Worm (Caenorhabditis elegans) whole organism, late embryonic: ENCODE data around the gene lido-7.

Source experiments
- C08G9.2 ChIP-seq: sonication (generic microtip); optimal IDR thresholded peaks from 2 replicates; lab custom pipeline; 2016; ENCODE audit warnings: mild to moderate bottlenecking, missing genetic modification characterization, moderate library complexity, missing compliant biosample characterization
- K02D7.2 ChIP-seq: sonication (generic microtip); optimal IDR thresholded peaks from 2 replicates; lab custom pipeline; 2017; ENCODE audit warnings: mild to moderate bottlenecking, missing genetic modification characterization, missing compliant biosample characterization
- Y22D7AL.16 ChIP-seq: sonication (generic microtip); optimal IDR thresholded peaks from 2 replicates; lab custom pipeline; 2016; ENCODE audit warnings: missing genetic modification characterization, missing compliant biosample characterization
- ceh-18 ChIP-seq: sonication (generic microtip); optimal IDR thresholded peaks from 2 replicates; lab custom pipeline; 2016; ENCODE audit warnings: missing genetic modification characterization, missing compliant biosample characterization
- ceh-22 ChIP-seq: sonication (generic microtip); optimal IDR thresholded peaks from 2 replicates; lab custom pipeline; 2017; ENCODE audit warnings: missing biosample characterization, missing genetic modification characterization
- ceh-30 ChIP-seq: fragments of 150-350 bp; optimal IDR thresholded peaks from 2 replicates; lab custom pipeline; 2014; ENCODE audit warnings: missing biosample characterization, missing genetic modification characterization
- ceh-31 ChIP-seq: sonication (generic microtip); optimal IDR thresholded peaks from 2 replicates; lab custom pipeline; 2016; ENCODE audit warnings: missing genetic modification characterization, missing compliant biosample characterization
- ceh-34 ChIP-seq: sonication (generic microtip); optimal IDR thresholded peaks from 2 replicates; lab custom pipeline; 2016; ENCODE audit warnings: mild to moderate bottlenecking, missing genetic modification characterization, missing compliant biosample characterization
- ceh-45 ChIP-seq: fragments of 200-800 bp; sonication (Bioruptor generic); IDR thresholded peaks from 2 replicates; pipeline ENCODE4 v1.3.6; 2022; ENCODE audit warnings: missing genetic modification reagents, missing genetic modification characterization, missing compliant biosample characterization
- ceh-48 ChIP-seq: sonication (generic microtip); optimal IDR thresholded peaks from 2 replicates; lab custom pipeline; 2016; ENCODE audit warnings: missing genetic modification characterization, inconsistent platforms, missing compliant biosample characterization
- ceh-6 ChIP-seq: fragments of 200-800 bp; sonication (Bioruptor generic); optimal IDR thresholded peaks from 2 replicates; lab custom pipeline; 2018; ENCODE audit warnings: mild to moderate bottlenecking, missing genetic modification characterization, missing compliant biosample characterization
- che-1 ChIP-seq: sonication (generic microtip); optimal IDR thresholded peaks from 2 replicates; lab custom pipeline; 2016; ENCODE audit warnings: mild to moderate bottlenecking, missing genetic modification characterization, missing compliant biosample characterization
- dve-1 ChIP-seq: sonication (generic microtip); optimal IDR thresholded peaks from 2 replicates; lab custom pipeline; 2017; ENCODE audit warnings: antibody characterized with exemption, mild to moderate bottlenecking, missing genetic modification characterization, missing compliant biosample characterization
- elt-2 ChIP-seq: sonication (generic microtip); optimal IDR thresholded peaks from 2 replicates; lab custom pipeline; 2016; ENCODE audit warnings: missing genetic modification reagents, missing genetic modification characterization, missing compliant biosample characterization
- elt-4 ChIP-seq: sonication (generic microtip); optimal IDR thresholded peaks from 2 replicates; lab custom pipeline; 2016; ENCODE audit warnings: missing genetic modification characterization, missing compliant biosample characterization
- fax-1 ChIP-seq: sonication (generic microtip); optimal IDR thresholded peaks from 2 replicates; lab custom pipeline; 2016; ENCODE audit warnings: missing genotype, missing genetic modification characterization, missing compliant biosample characterization
- gmeb-2 ChIP-seq: sonication (generic microtip); optimal IDR thresholded peaks from 2 replicates; lab custom pipeline; 2016; ENCODE audit warnings: missing genetic modification characterization, inconsistent platforms, missing compliant biosample characterization
- hlh-30 ChIP-seq: sonication (generic microtip); optimal IDR thresholded peaks from 2 replicates; lab custom pipeline; 2017; ENCODE audit warnings: antibody characterized with exemption, missing genetic modification characterization, missing compliant biosample characterization; ENCODE audit not compliant: insufficient read depth
- hlh-8 ChIP-seq: sonication (generic microtip); optimal IDR thresholded peaks from 2 replicates; lab custom pipeline; 2016; ENCODE audit warnings: missing genotype, missing genetic modification characterization, missing compliant biosample characterization
- nfya-1 ChIP-seq: sonication (generic microtip); optimal IDR thresholded peaks from 2 replicates; lab custom pipeline; 2017; ENCODE audit warnings: missing genetic modification characterization, mild to moderate bottlenecking, missing compliant biosample characterization, antibody characterized with exemption, moderate library complexity
- nhr-11 ChIP-seq: fragments of 150-350 bp; optimal IDR thresholded peaks from 2 replicates; lab custom pipeline; 2014; ENCODE audit warnings: missing biosample characterization, missing genetic modification characterization
- odd-2 ChIP-seq: sonication (generic microtip); optimal IDR thresholded peaks from 2 replicates; lab custom pipeline; 2017; ENCODE audit warnings: antibody characterized with exemption, mild to moderate bottlenecking, missing genetic modification characterization, missing compliant biosample characterization
- pat-9 ChIP-seq: fragments of 200-800 bp; sonication (Bioruptor generic); optimal IDR thresholded peaks from 2 replicates; lab custom pipeline; 2018; ENCODE audit warnings: mild to moderate bottlenecking, missing genetic modification characterization, moderate library complexity, missing compliant biosample characterization
- pax-1 ChIP-seq: fragments of 150-350 bp; optimal IDR thresholded peaks from 2 replicates; lab custom pipeline; 2014; ENCODE audit warnings: missing biosample characterization, missing genetic modification characterization
- pha-4 ChIP-seq: fragments of 150-350 bp; optimal IDR thresholded peaks from 2 replicates; lab custom pipeline; 2018; ENCODE audit warnings: missing biosample characterization, missing genetic modification reagents, missing genetic modification characterization
- pqm-1 ChIP-seq: sonication (generic microtip); optimal IDR thresholded peaks from 2 replicates; lab custom pipeline; 2016; ENCODE audit warnings: missing genetic modification characterization, missing compliant biosample characterization
- pros-1 ChIP-seq: fragments of 150-350 bp; optimal IDR thresholded peaks from 2 replicates; lab custom pipeline; 2014; ENCODE audit warnings: missing biosample characterization, missing genetic modification reagents, missing genetic modification characterization
- ref-2 ChIP-seq: sonication (generic microtip); optimal IDR thresholded peaks from 2 replicates; lab custom pipeline; 2016; ENCODE audit warnings: missing genetic modification characterization, missing compliant biosample characterization
- rnt-1 ChIP-seq: sonication (generic microtip); optimal IDR thresholded peaks from 2 replicates; lab custom pipeline; 2016; ENCODE audit warnings: missing genetic modification characterization, missing compliant biosample characterization
- sox-2 ChIP-seq: fragments of 200-800 bp; sonication (Bioruptor generic); IDR thresholded peaks from 2 replicates; pipeline ENCODE4 v1.3.6; 2022; ENCODE audit warnings: missing genetic modification reagents, missing genetic modification characterization, missing compliant biosample characterization
- sox-4 ChIP-seq: sonication (generic microtip); optimal IDR thresholded peaks from 2 replicates; lab custom pipeline; 2017; ENCODE audit warnings: mild to moderate bottlenecking, missing genetic modification characterization, inconsistent platforms, missing compliant biosample characterization
- tbx-7 ChIP-seq: sonication (generic microtip); optimal IDR thresholded peaks from 2 replicates; lab custom pipeline; 2016; ENCODE audit warnings: missing genotype, missing genetic modification characterization, missing compliant biosample characterization
- ttx-3 ChIP-seq: sonication (generic microtip); optimal IDR thresholded peaks from 2 replicates; lab custom pipeline; 2016; ENCODE audit warnings: missing genetic modification reagents, missing genetic modification characterization, missing compliant biosample characterization
- unc-42 ChIP-seq: sonication (generic microtip); optimal IDR thresholded peaks from 2 replicates; lab custom pipeline; 2016; ENCODE audit warnings: missing genotype, missing genetic modification characterization, missing compliant biosample characterization
- unc-86 ChIP-seq: sonication (generic microtip); optimal IDR thresholded peaks from 2 replicates; lab custom pipeline; 2016; ENCODE audit warnings: missing genetic modification characterization, missing compliant biosample characterization
- ztf-16 ChIP-seq: sonication (generic microtip); optimal IDR thresholded peaks from 2 replicates; lab custom pipeline; 2017; ENCODE audit warnings: missing genetic modification characterization, missing compliant biosample characterization

Gene lido-7

DNA sequence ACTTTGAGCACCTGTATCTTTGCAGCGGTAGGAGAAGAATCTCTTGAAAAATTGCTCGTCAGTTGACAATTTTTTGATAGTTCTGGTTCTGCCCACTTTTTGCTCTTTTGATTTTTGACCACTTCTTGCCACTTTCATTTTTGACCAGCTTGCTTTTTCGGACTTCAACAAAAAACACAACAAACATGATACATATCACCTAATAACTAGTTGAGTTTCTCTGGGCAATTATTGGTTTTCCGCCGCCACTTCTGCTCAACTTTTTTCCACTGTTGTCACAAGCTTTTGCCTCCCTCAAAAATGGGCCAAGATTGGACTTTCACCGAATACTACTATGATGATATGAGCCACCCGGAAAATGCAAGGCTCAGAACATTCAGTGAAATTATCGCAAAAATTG is 29.8 kb upstream of the lido-7 start, which contains the start of gene srw-60:
TSS of gene srw-60 (plus strand) at position 301 of the 400 bp plus-strand sequence.
- no peak for TF ChIP-seq odd-2
- TF ChIP-seq C08G9.2 (tag; lab: Kevin White, UChicago) = no peak
- TF ChIP-seq pax-1 = no peak
- TF ChIP-seq sox-2 (GFP tag; lab: Robert Waterston, UW) = no peak
- no peak for TF ChIP-seq pat-9 (tag; lab: Kevin White, UChicago)
- TF ChIP-seq ceh-6 (GFP tag; lab: Kevin White, UChicago) = no peak
- TF ChIP-seq pros-1 (tag; lab: Kevin White, UChicago) = no peak
- no peak for TF ChIP-seq sox-4 (tag; lab: Kevin White, UChicago)
- no peak for TF ChIP-seq pqm-1 (tag; lab: Kevin White, UChicago)
- TF ChIP-seq tbx-7 (tag; lab: Kevin White, UChicago) = no peak
- TF ChIP-seq dve-1 (tag; lab: Kevin White, UChicago) = no peak
- no peak for TF ChIP-seq hlh-8 (tag; lab: Kevin White, UChicago)
- no peak for TF ChIP-seq ceh-18
- no peak for TF ChIP-seq ttx-3 (tag; lab: Kevin White, UChicago)
- no peak for TF ChIP-seq ceh-22 (tag; lab: Kevin White, UChicago)
- no peak for TF ChIP-seq ceh-30 (tag; lab: Kevin White, UChicago)
- no peak for TF ChIP-seq ceh-34 (tag; lab: Kevin White, UChicago)
- no peak for TF ChIP-seq gmeb-2 (tag; lab: Kevin White, UChicago)
- no peak for TF ChIP-seq ref-2
- TF ChIP-seq, all 69 proteins: peak for 0

DNA sequence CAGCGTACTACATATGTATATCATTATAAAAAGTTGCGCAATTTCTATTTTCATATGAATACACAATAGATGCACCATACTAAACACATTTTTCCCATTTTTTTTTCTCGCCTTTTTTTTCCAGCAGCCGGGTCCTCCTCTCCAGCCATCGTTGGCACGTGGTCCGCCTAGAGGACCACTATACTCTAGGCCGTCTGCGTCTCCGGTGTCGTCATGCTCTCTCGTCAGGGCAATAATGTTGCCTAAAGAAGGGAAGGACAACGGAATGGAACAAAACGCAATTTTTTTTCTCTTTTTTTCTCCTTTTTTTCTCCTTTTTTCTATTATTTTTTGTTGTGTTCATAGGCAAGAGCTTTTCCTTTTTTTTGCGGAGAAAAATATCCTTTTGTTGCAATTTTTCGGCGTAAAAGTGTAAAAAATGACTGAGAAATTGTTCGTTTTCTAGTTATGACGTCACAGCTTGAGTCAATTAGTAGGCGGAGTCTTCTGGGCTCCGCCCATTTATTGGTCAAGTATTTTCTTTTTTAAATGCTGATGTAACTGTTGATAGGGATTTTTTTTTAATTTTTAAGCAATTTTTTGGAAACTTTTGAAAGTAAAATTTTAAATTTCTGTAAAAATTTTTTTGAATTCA is 25.5 kb upstream of the lido-7 start:
- TF ChIP-seq nhr-11 (tag; lab: Kevin White, UChicago) (no peak), unc-42 (tag; lab: Kevin White, UChicago) (peak; percentile 64), ceh-34 (tag; lab: Kevin White, UChicago) (no peak), hlh-30 (peak; percentile 69)

DNA sequence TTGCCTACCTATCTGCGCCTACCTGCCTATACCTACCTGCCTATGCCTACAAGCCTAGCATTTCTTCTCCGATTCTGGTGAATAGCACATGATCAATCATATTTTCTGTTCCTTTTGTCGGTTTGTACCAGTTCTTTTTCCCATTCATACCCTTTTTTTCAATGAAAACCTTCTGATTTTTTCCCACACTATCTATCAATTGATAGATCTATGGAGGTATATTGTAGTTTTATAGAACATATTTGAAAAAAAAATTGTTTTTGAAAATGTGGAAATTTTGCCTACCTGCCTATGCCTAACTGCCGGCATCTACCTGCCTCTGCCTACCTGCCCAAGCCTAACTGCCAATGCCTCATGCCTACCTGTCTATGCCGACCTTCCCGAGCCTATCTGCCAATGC is 24.5 kb upstream of the lido-7 start:
- TF ChIP-seq ceh-45 (GFP tag; lab: Robert Waterston, UW) (no peak), ceh-48 (tag; lab: Kevin White, UChicago) (no peak), odd-2 (no peak), Y22D7AL.16 (tag; lab: Kevin White, UChicago) (no peak), ref-2 (no peak), rnt-1 (tag; lab: Kevin White, UChicago) (no peak), che-1 (tag; lab: Kevin White, UChicago) (no peak), nhr-11 (tag; lab: Kevin White, UChicago) (no peak), ceh-34 (tag; lab: Kevin White, UChicago) (no peak), elt-4 (tag; lab: Kevin White, UChicago) (no peak), unc-86 (no peak), ztf-16 (tag; lab: Kevin White, UChicago) (no peak), pha-4 (tag; lab: Kevin White, UChicago) (no peak), hlh-30 (no peak), K02D7.2 (tag; lab: Kevin White, UChicago) (no peak), ceh-31 (tag; lab: Kevin White, UChicago) (no peak), elt-2 (tag; lab: Kevin White, UChicago) (no peak), fax-1 (tag; lab: Kevin White, UChicago) (no peak), nfya-1 (tag; lab: Kevin White, UChicago) (no peak), pqm-1 (tag; lab: Kevin White, UChicago) (no peak)
